Worm (Caenorhabditis elegans): ENCODE results near the gene mcm-3.
"Not testable (repeated sequence)": the region's sequence is repeated elsewhere in the genome, so short reads cannot be mapped to it uniquely, and the experiment has no call there.

ce11 chrV:15105893-15106598 lies 46.6 kb upstream of the mcm-3 start, which contains the start of gene C01G10.14:
- TF ChIP-seq ama-1 (optimal IDR thresholded peaks at IDR 0.05); jun-1 (tag; optimal IDR thresholded peaks at IDR 0.05); efl-1 (optimal IDR thresholded peaks at IDR 0.05); efl-1 (GFP tag; optimal IDR thresholded peaks at IDR 0.05 in 1 of 2); fkh-4 (tag; optimal IDR thresholded peaks at IDR 0.05; ENCODE audit: borderline replicate concordance); nhr-12 (tag; optimal IDR thresholded peaks at IDR 0.05): not testable (repeated sequence)

Measured in whole organism, L1 larva.